Worm (Caenorhabditis elegans) whole organism, L1 larva: ENCODE results near the gene col-157.

Experiments used
- F16B12.6 ChIP-seq: fragments of 150-350 bp; optimal IDR thresholded peaks from 2 replicates; lab custom pipeline; 2014; ENCODE audit warnings: missing biosample characterization, missing genetic modification characterization
- aly-2 ChIP-seq: fragments of 150-350 bp; optimal IDR thresholded peaks from 2 replicates; lab custom pipeline; 2014; ENCODE audit warnings: missing biosample characterization, missing genetic modification characterization
- ces-1 ChIP-seq: fragments of 150-350 bp; optimal IDR thresholded peaks from 2 replicates; lab custom pipeline; 2014; ENCODE audit warnings: missing biosample characterization, missing genetic modification reagents, missing genetic modification characterization
- egl-13 ChIP-seq: sonication (generic microtip); optimal IDR thresholded peaks from 2 replicates; lab custom pipeline; 2016; ENCODE audit warnings: missing genotype, missing genetic modification reagents, missing genetic modification characterization, missing compliant biosample characterization
- isw-1 ChIP-seq: fragments of 200-800 bp; sonication (Bioruptor generic); IDR thresholded peaks from 2 replicates; pipeline ENCODE4 v1.3.6; 2022; ENCODE audit warnings: missing genetic modification characterization, missing compliant biosample characterization
- nhr-12 ChIP-seq: sonication (generic microtip); optimal IDR thresholded peaks from 2 replicates; lab custom pipeline; 2017; ENCODE audit warnings: missing biosample characterization, missing genetic modification characterization
- snpc-4 ChIP-seq: fragments of 150-350 bp; optimal IDR thresholded peaks from 2 replicates; lab custom pipeline; 2014; ENCODE audit warnings: missing biosample characterization, missing genetic modification characterization

ce11 chrV:11490382-11490781 lies 6.5 kb downstream of the col-157 start, which contains the start of gene dhs-19:
- TF ChIP-seq F16B12.6 (tag; lab: Kevin White, UChicago) (no peak), nhr-12 (tag; lab: Kevin White, UChicago) (no peak), isw-1 (GFP tag; lab: Robert Waterston, UW) (no peak), snpc-4 (tag; lab: Kevin White, UChicago) (no peak), ces-1 (GFP tag; lab: Kevin White, UChicago) (no peak), egl-13 (tag; lab: Kevin White, UChicago) (no peak), aly-2 (no peak)
